Fruit fly (Drosophila melanogaster): ENCODE measurements around the gene CG3061.

Gene CG3061

dm6 chr3R:14070664-14071063 is 38.5 kb downstream of the CG3061 start:
- TF ChIP-seq lbe (GFP tag; optimal IDR thresholded peaks at IDR 0.05): peak; percentile 2
- peak; percentile 42; the same call in 1 of the 2 replicates for TF ChIP-seq CG32532 (GFP tag; IDR thresholded peaks at IDR 0.05)
- peak; percentile 28 for TF ChIP-seq cwo (GFP tag; optimal IDR thresholded peaks at IDR 0.05)
- TF ChIP-seq CG4404 (GFP tag; IDR thresholded peaks at IDR 0.05): no peak
- peak; percentile 24 for TF ChIP-seq CG13624 (GFP tag; optimal IDR thresholded peaks at IDR 0.05)
- TF ChIP-seq CG31441 (GFP tag; IDR thresholded peaks at IDR 0.05): 0 out of 2 replicates have a peak, but pooled peaks have one; percentile 8
- TF ChIP-seq CG18599 (GFP tag; optimal IDR thresholded peaks at IDR 0.05): no peak
- TF ChIP-seq CG10543 (GFP tag; optimal IDR thresholded peaks at IDR 0.05): peak; percentile 45
- peak; percentile 1 for TF ChIP-seq Meics (GFP tag; optimal IDR thresholded peaks at IDR 0.05)
- no peak for TF ChIP-seq CG4617 (GFP tag; optimal IDR thresholded peaks at IDR 0.05; ENCODE audit: borderline replicate concordance)
- TF ChIP-seq vfl (GFP tag; optimal IDR thresholded peaks at IDR 0.05): no peak
- TF ChIP-seq CG1832 (GFP tag; optimal IDR thresholded peaks at IDR 0.05): no peak
- peak; percentile 68; the same call in 1 of the 4 replicates for TF ChIP-seq chinmo (GFP tag; IDR thresholded peaks at IDR 0.05; ENCODE audit: partially characterized antibody)
- TF ChIP-seq stc (GFP tag; IDR thresholded peaks at IDR 0.05): 0 out of 2 replicates have a peak, but pooled peaks have one; percentile 16
- no peak for TF ChIP-seq sisA (GFP tag; IDR thresholded peaks at IDR 0.05)
- no peak for TF ChIP-seq slp2 (GFP tag; optimal IDR thresholded peaks at IDR 0.05)
- peak; percentile 9 for TF ChIP-seq pfk (GFP tag; optimal IDR thresholded peaks at IDR 0.05)
- TF ChIP-seq slbo (GFP tag; IDR thresholded peaks at IDR 0.05): no peak
- TF ChIP-seq D19A (tag; optimal IDR thresholded peaks at IDR 0.05): peak; percentile 12
- peak; percentile 11 for TF ChIP-seq sd (tag; optimal IDR thresholded peaks at IDR 0.05)
- no peak for TF ChIP-seq CG13287 (GFP tag; IDR thresholded peaks at IDR 0.05; ENCODE audit: partially characterized antibody)
- TF ChIP-seq lab (GFP tag; optimal IDR thresholded peaks at IDR 0.05): peak; percentile 24
- TF ChIP-seq Mad (GFP tag; optimal IDR thresholded peaks at IDR 0.05): no peak
- TF ChIP-seq Rfx (GFP tag; IDR thresholded peaks at IDR 0.05): peak; percentile 20; the same call in 1 of the 2 replicates

- TF ChIP-seq ATbp (GFP tag; optimal IDR thresholded peaks at IDR 0.05) (peak; percentile 31), hkb (optimal IDR thresholded peaks at IDR 0.05) (no peak), hkb (GFP tag; IDR thresholded peaks at IDR 0.05) (peak; percentile 79), HLH4C (GFP tag; IDR thresholded peaks at IDR 0.05; ENCODE audit: partially characterized antibody) (no peak), yki (optimal IDR thresholded peaks at IDR 0.05) (no peak), CG2889 (GFP tag; IDR thresholded peaks at IDR 0.05) (0 out of 3 replicates have a peak, but pooled peaks have one; percentile 13), CG12299 (tag; optimal IDR thresholded peaks at IDR 0.05) (no peak), Rx (GFP tag; IDR thresholded peaks at IDR 0.05) (0 out of 2 replicates have a peak, but pooled peaks have one; percentile 12), Nf-YB (GFP tag; optimal IDR thresholded peaks at IDR 0.05) (no peak), H15 (GFP tag; IDR thresholded peaks at IDR 0.05) (peak; percentile 53; the same call in 1 of the 3 replicates), Optix (GFP tag; IDR thresholded peaks at IDR 0.05) (0 out of 3 replicates have a peak, but pooled peaks have one; percentile 33), HLH3B (GFP tag; IDR thresholded peaks at IDR 0.05) (peak; percentile 68), Chrac-16 (GFP tag; optimal IDR thresholded peaks at IDR 0.05) (peak; percentile 6), CG11247 (GFP tag; IDR thresholded peaks at IDR 0.05) (peak; percentile 66; the same call in 1 of the 2 replicates), az2 (GFP tag; optimal IDR thresholded peaks at IDR 0.05) (peak; percentile 11), CG10654 (GFP tag; optimal IDR thresholded peaks at IDR 0.05) (peak; percentile 38), sens (GFP tag) (peak; percentile 83), Dip3 (GFP tag; optimal IDR thresholded peaks at IDR 0.05) (no peak), ken (GFP tag; IDR thresholded peaks at IDR 0.05) (0 out of 3 replicates have a peak, but pooled peaks have one; percentile 45), CG10959 (GFP tag; IDR thresholded peaks at IDR 0.05) (0 out of 2 replicates have a peak, but pooled peaks have one; percentile 35), zfh1 (GFP tag; IDR thresholded peaks at IDR 0.05) (peak; percentile 64; the same call in 1 of the 3 replicates), vvl (GFP tag; IDR thresholded peaks at IDR 0.05) (peak; percentile 66), Sox102F (GFP tag; optimal IDR thresholded peaks at IDR 0.05) (peak; percentile 37), dpn (GFP tag; optimal IDR thresholded peaks at IDR 0.05) (peak; percentile 7 to 34), Asciz (GFP tag; optimal IDR thresholded peaks at IDR 0.05) (peak; percentile 14), Hmx (GFP tag; optimal IDR thresholded peaks at IDR 0.05) (no peak), CG11695 (GFP tag; IDR thresholded peaks at IDR 0.05) (peak; percentile 62; the same call in 1 of the 3 replicates), Med (GFP tag) (peak; percentile 82)
These were observed 44.9 kb downstream of the CG3061 start for dm6 chr3R:14077026-14077425.
